Fruit fly (Drosophila melanogaster): ENCODE measurements around the gene CG9265.
A peak's percentile ranks its signal among the peaks of the same experiment; 100 is the strongest.

Gene CG9265

dm6 chr2L:21008613-21009012 is 62.7 kb downstream of the CG9265 start:
- TF ChIP-seq corto (GFP tag; optimal IDR thresholded peaks at IDR 0.05) (peak; percentile 12), CG4282 (GFP tag; optimal IDR thresholded peaks at IDR 0.05) (no peak)

Measured in whole organism, embryonic.